Fruit fly (Drosophila melanogaster) whole organism, embryonic: Measurements from ENCODE around the gene CG17300.
A peak's percentile ranks its signal among the peaks of the same experiment; 100 is the strongest.

Source experiments
- Ada2b ChIP-seq: fragments of 200-800 bp; sonication (Bioruptor generic); IDR thresholded peaks from 2 replicates; pipeline ENCODE4 v1.3.6; 2022; ENCODE audit warnings: missing biosample characterization, missing genetic modification characterization
- Bgb ChIP-seq: fragments of 200-800 bp; sonication (Bioruptor generic); IDR thresholded peaks from 2 replicates; pipeline ENCODE4 v1.3.6; 2022; ENCODE audit warnings: missing biosample characterization, missing genetic modification characterization; ENCODE audit not compliant: partially characterized antibody
- BtbVII ChIP-seq: fragments of 200-800 bp; sonication (Bioruptor generic); optimal IDR thresholded peaks from 3 replicates; lab custom pipeline; 2017; ENCODE audit warnings: missing biosample characterization, mild to moderate bottlenecking, missing genetic modification characterization
- CG10959 ChIP-seq: fragments of 200-800 bp; sonication (Bioruptor generic); IDR thresholded peaks from 2 replicates; pipeline ENCODE4 v1.3.6; 2022; ENCODE audit warnings: missing biosample characterization, missing genetic modification characterization
- CG11696 ChIP-seq: fragments of 200-800 bp; sonication (Bioruptor generic); IDR thresholded peaks from 2 replicates; pipeline ENCODE4 v1.3.6; 2022; ENCODE audit warnings: missing biosample characterization, missing genetic modification characterization
- CG11723 ChIP-seq: fragments of 200-800 bp; sonication (Bioruptor generic); optimal IDR thresholded peaks from 2 replicates; lab custom pipeline; 2017; ENCODE audit warnings: missing biosample characterization, mild to moderate bottlenecking, missing genetic modification characterization
- CG13775 ChIP-seq: fragments of 200-800 bp; sonication (Bioruptor generic); optimal IDR thresholded peaks from 3 replicates; lab custom pipeline; 2017; ENCODE audit warnings: missing biosample characterization, mild to moderate bottlenecking, missing genetic modification characterization
- CG15601 ChIP-seq: fragments of 200-800 bp; sonication (Bioruptor generic); optimal IDR thresholded peaks from 3 replicates; lab custom pipeline; 2019; ENCODE audit warnings: missing biosample characterization, mild to moderate bottlenecking, missing genetic modification characterization, moderate library complexity
- CG16813 ChIP-seq: fragments of 200-800 bp; sonication (Bioruptor generic); IDR thresholded peaks from 3 replicates; pipeline ENCODE4 v1.3.6; 2022; ENCODE audit warnings: missing biosample characterization, missing genetic modification characterization; ENCODE audit not compliant: partially characterized antibody
- CG17385 ChIP-seq: fragments of 200-800 bp; sonication (Bioruptor generic); optimal IDR thresholded peaks from 3 replicates; lab custom pipeline; 2018; ENCODE audit warnings: missing biosample characterization, mild to moderate bottlenecking, missing genetic modification characterization
- CG17568 ChIP-seq: fragments of 200-800 bp; sonication (Bioruptor generic); optimal IDR thresholded peaks from 2 replicates; lab custom pipeline; 2018; ENCODE audit warnings: missing biosample characterization, mild to moderate bottlenecking, missing genetic modification characterization, moderate library complexity
- CG17802 ChIP-seq: fragments of 200-800 bp; sonication (Bioruptor generic); optimal IDR thresholded peaks from 2 replicates; lab custom pipeline; 2018; ENCODE audit warnings: missing biosample characterization, mild to moderate bottlenecking, missing genetic modification characterization, moderate library complexity
- CG34224 ChIP-seq: fragments of 200-800 bp; sonication (Bioruptor generic); IDR thresholded peaks from 3 replicates; pipeline ENCODE4 v1.3.6; 2022; ENCODE audit warnings: missing biosample characterization, missing genetic modification characterization; ENCODE audit not compliant: partially characterized antibody
- CG42726 ChIP-seq: fragments of 200-800 bp; sonication (Bioruptor generic); IDR thresholded peaks from 2 replicates; pipeline ENCODE4 v1.3.6; 2022; ENCODE audit warnings: missing biosample characterization, missing genetic modification characterization; ENCODE audit not compliant: partially characterized antibody
- CG4328 ChIP-seq: fragments of 200-800 bp; sonication (Bioruptor generic); optimal IDR thresholded peaks from 3 replicates; lab custom pipeline; 2017; ENCODE audit warnings: missing biosample characterization, missing genetic modification reagents, missing genetic modification characterization
- CG6254 ChIP-seq: fragments of 200-800 bp; sonication (Bioruptor generic); optimal IDR thresholded peaks from 3 replicates; lab custom pipeline; 2017; ENCODE audit warnings: mild to moderate bottlenecking, missing biosample characterization, missing genetic modification reagents, missing genetic modification characterization
- CG6689 ChIP-seq: fragments of 200-800 bp; sonication (Bioruptor generic); IDR thresholded peaks from 2 replicates; pipeline ENCODE4 v1.3.6; 2022; ENCODE audit warnings: missing biosample characterization, missing genetic modification characterization
- CG8089 ChIP-seq: fragments of 200-800 bp; sonication (Bioruptor generic); optimal IDR thresholded peaks from 3 replicates; lab custom pipeline; 2016; ENCODE audit warnings: missing biosample characterization, missing genetic modification characterization
- CG8359 ChIP-seq: fragments of 200-800 bp; sonication (Bioruptor generic); optimal IDR thresholded peaks from 2 replicates; lab custom pipeline; 2017; ENCODE audit warnings: missing biosample characterization, mild to moderate bottlenecking, missing genetic modification characterization, borderline replicate concordance
- CG8765 ChIP-seq: fragments of 200-800 bp; sonication (Bioruptor generic); IDR thresholded peaks from 2 replicates; pipeline ENCODE4 v1.3.6; 2022; ENCODE audit warnings: missing biosample characterization, missing genetic modification characterization
- CG9797 ChIP-seq: fragments of 200-800 bp; sonication (Bioruptor generic); optimal IDR thresholded peaks from 3 replicates; lab custom pipeline; 2018; ENCODE audit warnings: missing biosample characterization, mild to moderate bottlenecking, missing genetic modification characterization
- D ChIP-seq, 2 experiments: fragments of 200-800 bp in 1 of 2; fragments of >200 bp in 1 of 2; sonication (Bioruptor generic) in 1 of 2; optimal IDR thresholded peaks; 2 replicates in 1 of 2; 3 replicates in 1 of 2; lab custom pipeline; 2017; ENCODE audit warnings: mild to moderate bottlenecking in 1 of 2, missing biosample characterization in 1 of 2, missing genetic modification characterization in 1 of 2, missing genetic modification reagents in 1 of 2
- Dek ChIP-seq: fragments of 200-800 bp; sonication (Bioruptor generic); optimal IDR thresholded peaks from 3 replicates; lab custom pipeline; 2019; ENCODE audit warnings: missing biosample characterization, mild to moderate bottlenecking, missing genetic modification characterization, moderate library complexity
- Dip2 ChIP-seq: fragments of 200-800 bp; sonication (Bioruptor generic); IDR thresholded peaks from 2 replicates; pipeline ENCODE4 v1.3.6; 2022; ENCODE audit warnings: missing biosample characterization, missing genetic modification characterization
- Ets97D ChIP-seq: fragments of 200-800 bp; sonication (Bioruptor generic); optimal IDR thresholded peaks from 3 replicates; lab custom pipeline; 2016; ENCODE audit warnings: missing biosample characterization, missing genetic modification characterization
- HLH4C ChIP-seq: fragments of 200-800 bp; sonication (Bioruptor generic); IDR thresholded peaks from 3 replicates; pipeline ENCODE4 v1.3.6; 2022; ENCODE audit warnings: missing biosample characterization, missing genetic modification characterization; ENCODE audit not compliant: partially characterized antibody
- HmgD ChIP-seq: fragments of 200-800 bp; sonication (Bioruptor generic); optimal IDR thresholded peaks from 3 replicates; lab custom pipeline; 2016; ENCODE audit warnings: missing biosample characterization, missing genetic modification characterization
- Kr ChIP-seq: fragments of 200-800 bp; sonication (Bioruptor generic); optimal IDR thresholded peaks from 2 replicates; lab custom pipeline; 2017; ENCODE audit warnings: missing biosample characterization, mild to moderate bottlenecking, missing genetic modification characterization
- MBD-R2 ChIP-seq: fragments of 200-800 bp; sonication (Bioruptor generic); IDR thresholded peaks from 2 replicates; pipeline ENCODE4 v1.3.6; 2022; ENCODE audit warnings: missing biosample characterization, missing genetic modification characterization
- NC2β ChIP-seq: fragments of 200-800 bp; sonication (Bioruptor generic); optimal IDR thresholded peaks from 2 replicates; lab custom pipeline; 2016; ENCODE audit warnings: missing biosample characterization, missing genetic modification characterization
- NfI ChIP-seq: fragments of 200-800 bp; sonication (Bioruptor generic); optimal IDR thresholded peaks from 3 replicates; lab custom pipeline; 2018; ENCODE audit warnings: missing biosample characterization, mild to moderate bottlenecking, missing genetic modification characterization, moderate library complexity
- ab ChIP-seq: fragments of 200-800 bp; sonication (Bioruptor generic); optimal IDR thresholded peaks from 2 replicates; lab custom pipeline; 2016; ENCODE audit warnings: missing biosample characterization, missing genetic modification characterization
- br ChIP-seq: fragments of >200 bp; optimal IDR thresholded peaks from 2 replicates; lab custom pipeline; 2017
- cato ChIP-seq: fragments of 200-800 bp; sonication (Bioruptor generic); optimal IDR thresholded peaks from 2 replicates; lab custom pipeline; 2016; ENCODE audit warnings: missing biosample characterization, missing genetic modification characterization, borderline replicate concordance
- caup ChIP-seq: fragments of 200-800 bp; sonication (Bioruptor generic); optimal IDR thresholded peaks from 3 replicates; lab custom pipeline; 2017; ENCODE audit warnings: missing biosample characterization, mild to moderate bottlenecking, missing genetic modification characterization, moderate library complexity; ENCODE audit not compliant: severe bottlenecking
- eyg ChIP-seq: fragments of 200-800 bp; sonication (Bioruptor generic); optimal IDR thresholded peaks from 3 replicates; lab custom pipeline; 2016; ENCODE audit warnings: missing biosample characterization, missing genetic modification characterization
- fd96Cb ChIP-seq: fragments of 200-800 bp; sonication (Bioruptor generic); optimal IDR thresholded peaks from 2 replicates; lab custom pipeline; 2018; ENCODE audit warnings: missing biosample characterization, mild to moderate bottlenecking, missing genetic modification characterization, moderate library complexity
- gcm2 ChIP-seq: fragments of 200-800 bp; sonication (Bioruptor generic); optimal IDR thresholded peaks from 2 replicates; lab custom pipeline; 2016; ENCODE audit warnings: missing biosample characterization, missing genetic modification characterization
- gem ChIP-seq: fragments of 200-800 bp; sonication (Bioruptor generic); optimal IDR thresholded peaks from 2 replicates; lab custom pipeline; 2019; ENCODE audit warnings: missing biosample characterization, mild to moderate bottlenecking, missing genetic modification characterization, moderate library complexity
- hbn ChIP-seq: fragments of 200-800 bp; sonication (Bioruptor generic); IDR thresholded peaks from 2 replicates; pipeline ENCODE4 v1.3.6; 2022; ENCODE audit warnings: missing biosample characterization, missing genetic modification characterization; ENCODE audit not compliant: partially characterized antibody
- kni ChIP-seq: fragments of 200-800 bp; sonication (Bioruptor generic); optimal IDR thresholded peaks from 3 replicates; lab custom pipeline; 2017; ENCODE audit warnings: mild to moderate bottlenecking, missing biosample characterization, missing genetic modification reagents, missing genetic modification characterization
- nom ChIP-seq: fragments of 200-800 bp; sonication (Bioruptor generic); optimal IDR thresholded peaks from 2 replicates; lab custom pipeline; 2017; ENCODE audit warnings: missing biosample characterization, missing genetic modification characterization, mild to moderate bottlenecking, moderate library complexity, missing genetic modification reagents
- pfk ChIP-seq: fragments of 200-800 bp; sonication (Bioruptor generic); optimal IDR thresholded peaks from 2 replicates; lab custom pipeline; 2018; ENCODE audit warnings: missing biosample characterization, mild to moderate bottlenecking, missing genetic modification characterization, moderate library complexity
- repo ChIP-seq: fragments of 200-800 bp; sonication (Bioruptor generic); optimal IDR thresholded peaks from 2 replicates; lab custom pipeline; 2016; ENCODE audit warnings: missing biosample characterization, missing genetic modification characterization
- tna ChIP-seq: fragments of 200-800 bp; sonication (Bioruptor generic); IDR thresholded peaks from 2 replicates; pipeline ENCODE4 v1.3.6; 2022; ENCODE audit warnings: missing biosample characterization, missing genetic modification characterization; ENCODE audit not compliant: partially characterized antibody
- unc-4 ChIP-seq: fragments of 200-800 bp; sonication (Bioruptor generic); IDR thresholded peaks from 2 replicates; pipeline ENCODE4 v1.3.6; 2022; ENCODE audit warnings: missing biosample characterization, missing genetic modification characterization; ENCODE audit not compliant: partially characterized antibody
- vnd ChIP-seq: fragments of 200-800 bp; sonication (Bioruptor generic); IDR thresholded peaks from 3 replicates; pipeline ENCODE4 v1.3.6; 2022; ENCODE audit warnings: missing biosample characterization, missing genetic modification characterization; ENCODE audit not compliant: partially characterized antibody

CG17300 gene

dm6 chr3L:13036706-13037457 is 50.2 kb downstream of the CG17300 start, which contains the start of gene Srrm1 (continued):
- TF ChIP-seq D (optimal IDR thresholded peaks at IDR 0.05; lab: Kevin White, UChicago) (no peak), D (GFP tag; optimal IDR thresholded peaks at IDR 0.05; lab: Kevin White, UChicago) (no peak), HLH4C (GFP tag; lab: Robert Waterston, UW) (peak; percentile 87), CG15601 (peak; percentile 60), CG17385 (GFP tag; lab: Kevin White, UChicago) (no peak), HmgD (GFP tag; lab: Kevin White, UChicago) (peak; percentile 30), pfk (peak; percentile 25), CG6689 (GFP tag; lab: Robert Waterston, UW) (no peak), CG4328 (GFP tag; lab: Kevin White, UChicago) (no peak), gem (peak; percentile 25), fd96Cb (tag; lab: Kevin White, UChicago) (no peak), NfI (GFP tag; lab: Kevin White, UChicago) (peak; percentile 40), Ada2b (GFP tag; lab: Robert Waterston, UW) (no peak), BtbVII (GFP tag; lab: Kevin White, UChicago) (no peak), Dip2 (GFP tag; lab: Robert Waterston, UW) (no peak), CG8359 (GFP tag; lab: Kevin White, UChicago) (no peak), CG17568 (GFP tag; lab: Kevin White, UChicago) (no peak), vnd (peak; percentile 88), ab (GFP tag; lab: Kevin White, UChicago) (no peak), unc-4 (GFP tag; lab: Robert Waterston, UW) (peak; percentile 90), tna (GFP tag; lab: Robert Waterston, UW) (peak; percentile 85), NC2β (GFP tag; lab: Kevin White, UChicago) (peak; percentile 52), br (no peak), CG11723 (GFP tag; lab: Kevin White, UChicago) (no peak), CG8765 (no peak), repo (peak; percentile 30), CG11696 (GFP tag; lab: Robert Waterston, UW) (no peak), CG9797 (GFP tag; lab: Kevin White, UChicago) (peak; percentile 61), kni (GFP tag; lab: Kevin White, UChicago) (no peak), MBD-R2 (GFP tag; lab: Robert Waterston, UW) (peak; percentile 67), CG42726 (GFP tag; lab: Robert Waterston, UW) (peak; percentile 95), Ets97D (GFP tag; lab: Kevin White, UChicago) (peak; percentile 75), CG6254 (GFP tag; lab: Kevin White, UChicago) (peak; percentile 100), CG8089 (GFP tag; lab: Kevin White, UChicago) (no peak), gcm2 (GFP tag; lab: Kevin White, UChicago) (peak; percentile 25), Kr (no peak), CG34224 (peak; percentile 86), CG13775 (no peak), hbn (peak; percentile 87), eyg (GFP tag; lab: Kevin White, UChicago) (peak; percentile 1), cato (GFP tag; lab: Kevin White, UChicago) (no peak), CG16813 (peak; percentile 93), nom (GFP tag; lab: Kevin White, UChicago) (no peak), Dek (tag; lab: Kevin White, UChicago) (peak; percentile 19), caup (GFP tag; lab: Kevin White, UChicago) (no peak), Bgb (GFP tag; lab: Robert Waterston, UW) (peak; percentile 93), CG17802 (tag; lab: Kevin White, UChicago) (peak; percentile 1), CG10959 (no peak)
